Worm (Caenorhabditis elegans) whole organism, midembryonic: ENCODE results near the gene sra-27.

ENCODE experiments used
- T22C8.4 ChIP-seq: fragments of 200-800 bp; sonication (Bioruptor generic); IDR thresholded peaks from 2 replicates; pipeline ENCODE4 v1.3.6; 2022; ENCODE audit warnings: missing genetic modification characterization, missing compliant biosample characterization
- cog-1 ChIP-seq: sonication (generic microtip); optimal IDR thresholded peaks from 2 replicates; lab custom pipeline; 2016; ENCODE audit warnings: missing genetic modification characterization, missing compliant biosample characterization
- flt-1 ChIP-seq: fragments of 200-800 bp; sonication (Bioruptor generic); IDR thresholded peaks from 2 replicates; pipeline ENCODE4 v1.3.6; 2022; ENCODE audit warnings: missing genetic modification characterization, missing compliant biosample characterization
- klf-2 ChIP-seq: fragments of 200-800 bp; sonication (Bioruptor generic); conservative IDR thresholded peaks from 2 replicates; pipeline ENCODE4 v1.3.6; 2022; ENCODE audit warnings: missing genetic modification reagents, missing genetic modification characterization, missing compliant biosample characterization
- med-1 ChIP-seq: sonication (generic microtip); optimal IDR thresholded peaks from 2 replicates; lab custom pipeline; 2017; ENCODE audit warnings: missing genetic modification characterization, mild to moderate bottlenecking, missing compliant biosample characterization, antibody characterized with exemption, missing genetic modification reagents; ENCODE audit not compliant: insufficient read depth
- ref-1 ChIP-seq: fragments of 200-800 bp; sonication (Bioruptor generic); conservative IDR thresholded peaks from 2 replicates; pipeline ENCODE4 v1.3.6; 2022; ENCODE audit warnings: missing genetic modification reagents, missing genetic modification characterization, missing compliant biosample characterization
- tab-1 ChIP-seq: fragments of 200-800 bp; sonication (Bioruptor generic); IDR thresholded peaks from 2 replicates; pipeline ENCODE4 v1.3.6; 2022; ENCODE audit warnings: missing genetic modification characterization, missing compliant biosample characterization
- ztf-23 ChIP-seq: fragments of 200-800 bp; sonication (Bioruptor generic); IDR thresholded peaks from 2 replicates; pipeline ENCODE4 v1.3.6; 2022; ENCODE audit warnings: missing genetic modification reagents, missing genetic modification characterization, missing compliant biosample characterization
- ztf-29 ChIP-seq: fragments of 200-800 bp; sonication (Bioruptor generic); IDR thresholded peaks from 2 replicates; pipeline ENCODE4 v1.3.6; 2022; ENCODE audit warnings: missing genetic modification reagents, missing genetic modification characterization, missing compliant biosample characterization

sra-27 gene

ce11 chrII:6566628-6567180, 2.1 kb upstream of the sra-27 start, which contains the start of the genes F18C5.5 and F18C5.9:
Gene F18C5.5 (minus strand): TSS chrII:6566728.
Gene F18C5.9 (plus strand): TSS chrII:6567130.
- TF ChIP-seq cog-1 (no peak), ref-1 (GFP tag; lab: Robert Waterston, UW) (no peak), ztf-23 (GFP tag; lab: Robert Waterston, UW) (no peak), flt-1 (no peak), med-1 (GFP tag; lab: Kevin White, UChicago) (no peak), klf-2 (GFP tag; lab: Robert Waterston, UW) (no peak), ztf-29 (GFP tag; lab: Robert Waterston, UW) (no peak), T22C8.4 (no peak), tab-1 (GFP tag; lab: Robert Waterston, UW) (no peak)

DNA sequence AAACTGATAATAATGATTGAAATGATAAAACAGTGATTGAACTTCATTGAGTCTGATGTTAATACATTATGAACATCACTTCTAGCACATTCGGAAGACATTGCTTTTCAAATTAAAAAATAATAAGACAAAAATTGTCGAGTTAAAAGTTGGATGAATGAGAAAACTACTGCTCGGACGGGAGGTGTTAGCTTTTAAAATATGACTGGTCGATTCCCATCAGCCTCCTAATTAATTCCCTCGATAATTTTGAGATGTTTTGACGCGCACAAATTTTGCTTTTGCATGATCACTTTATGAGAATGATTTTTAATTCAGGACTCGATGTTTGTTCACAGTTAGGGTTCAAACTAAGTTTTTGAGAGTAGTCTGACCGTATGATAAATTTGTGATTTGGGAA, 4.9 kb downstream of the sra-27 start, which contains the start of gene sra-28:
TSS of gene sra-28 (minus strand) at position 101 of the 400 bp plus-strand sequence.
- TF ChIP-seq tab-1 (GFP tag; lab: Robert Waterston, UW): no peak

ce11 chrII:6575647-6576046, 6.8 kb downstream of the sra-27 start, which contains the start of gene sra-29:
Gene sra-29 (minus strand): TSS chrII:6575747.
- TF ChIP-seq tab-1 (GFP tag; lab: Robert Waterston, UW) (no peak), ref-1 (GFP tag; lab: Robert Waterston, UW) (no peak), med-1 (GFP tag; lab: Kevin White, UChicago) (no peak), flt-1 (no peak), klf-2 (GFP tag; lab: Robert Waterston, UW) (no peak), T22C8.4 (no peak), ztf-23 (GFP tag; lab: Robert Waterston, UW) (no peak), cog-1 (no peak), ztf-29 (GFP tag; lab: Robert Waterston, UW) (no peak)

DNA sequence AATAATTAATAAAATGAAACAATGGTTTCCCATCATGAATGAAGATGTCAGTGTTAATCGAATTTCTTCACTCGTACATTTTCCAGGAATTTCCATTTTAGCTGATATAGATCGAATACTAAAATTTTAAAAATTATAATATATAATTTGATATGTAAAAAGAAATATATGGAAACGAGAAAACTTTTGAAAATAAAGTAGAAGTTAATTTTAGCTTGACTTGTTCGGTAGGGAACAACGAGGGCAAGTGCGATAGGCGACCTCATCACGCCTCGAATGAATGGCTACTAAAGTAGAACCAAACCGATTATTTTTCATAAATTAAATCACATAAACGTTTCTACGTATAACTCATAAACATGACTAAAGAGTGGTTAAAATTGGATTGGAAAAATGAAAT, 9.6 kb downstream of the sra-27 start, which contains the start of gene sra-31:
TSS of gene sra-31 (minus strand) at position 101 of the 400 bp plus-strand sequence.
- TF ChIP-seq klf-2 (GFP tag; lab: Robert Waterston, UW) (no peak), ztf-29 (GFP tag; lab: Robert Waterston, UW) (no peak), tab-1 (GFP tag; lab: Robert Waterston, UW) (no peak), T22C8.4 (no peak), flt-1 (no peak), ztf-23 (GFP tag; lab: Robert Waterston, UW) (no peak), med-1 (GFP tag; lab: Kevin White, UChicago) (no peak), ref-1 (GFP tag; lab: Robert Waterston, UW) (no peak), cog-1 (no peak)

- TF ChIP-seq klf-2 (GFP tag; lab: Robert Waterston, UW): no peak
Observed at ce11 chrII:6581236-6581635, 12.4 kb downstream of the sra-27 start, which contains the start of gene C56C10.6. Gene C56C10.6 (minus strand): TSS chrII:6581336.

ce11 chrII:6582758-6583157, 14.0 kb downstream of the sra-27 start, which contains the start of gene C56C10.4:
Gene C56C10.4 (plus strand): TSS chrII:6583058.
- TF ChIP-seq ztf-29 (GFP tag; lab: Robert Waterston, UW) (no peak), med-1 (GFP tag; lab: Kevin White, UChicago) (no peak), T22C8.4 (no peak), ztf-23 (GFP tag; lab: Robert Waterston, UW) (no peak), tab-1 (GFP tag; lab: Robert Waterston, UW) (no peak), flt-1 (no peak), klf-2 (GFP tag; lab: Robert Waterston, UW) (no peak), ref-1 (GFP tag; lab: Robert Waterston, UW) (no peak)

- TF ChIP-seq ztf-29 (GFP tag; lab: Robert Waterston, UW) (no peak), flt-1 (0 out of 2 replicates have a peak, but pooled peaks have one; percentile 14)
Observed at ce11 chrII:6587264-6587870, 18.6 kb downstream of the sra-27 start, which contains the start of gene C56C10.7. Gene C56C10.7 (minus strand): TSS chrII:6587575.

ce11 chrII:6588605-6589292, 19.9 kb downstream of the sra-27 start, which contains the start of gene icd-1:
Gene icd-1 (minus strand): TSS chrII:6588655.
- peak; percentile 100 for TF ChIP-seq ztf-23 (GFP tag; lab: Robert Waterston, UW)
- no peak for TF ChIP-seq T22C8.4
- TF ChIP-seq flt-1: 0 out of 2 replicates have a peak, but pooled peaks have one; percentile 61
- TF ChIP-seq cog-1: peak; percentile 84
- no peak for TF ChIP-seq klf-2 (GFP tag; lab: Robert Waterston, UW)
- peak; percentile 36 for TF ChIP-seq med-1 (GFP tag; lab: Kevin White, UChicago)
- TF ChIP-seq tab-1 (GFP tag; lab: Robert Waterston, UW): no peak
- TF ChIP-seq ztf-29 (GFP tag; lab: Robert Waterston, UW): peak; percentile 73
- TF ChIP-seq ref-1 (GFP tag; lab: Robert Waterston, UW): no peak

- no peak for TF ChIP-seq ztf-23 (GFP tag; lab: Robert Waterston, UW)
- no peak for TF ChIP-seq cog-1
- no peak for TF ChIP-seq ztf-29 (GFP tag; lab: Robert Waterston, UW)
- no peak for TF ChIP-seq T22C8.4
- no peak for TF ChIP-seq med-1 (GFP tag; lab: Kevin White, UChicago)
- TF ChIP-seq klf-2 (GFP tag; lab: Robert Waterston, UW): no peak
- no peak for TF ChIP-seq flt-1
- TF ChIP-seq ref-1 (GFP tag; lab: Robert Waterston, UW): no peak
- TF ChIP-seq tab-1 (GFP tag; lab: Robert Waterston, UW): no peak
Observed at ce11 chrII:6589408-6589807, 20.6 kb downstream of the sra-27 start, which contains the start of gene vps-32.1. Gene vps-32.1 (plus strand): TSS chrII:6589708.
